Fruit fly (Drosophila melanogaster): ENCODE results near the gene CG32425.

The CG32425 gene

dm6 chr3L:20497124-20497996 is at the start of gene CG32425:
Gene CG32425 (plus strand): TSS chr3L:20497323.
- no peak for TF ChIP-seq usp (GFP tag; optimal IDR thresholded peaks at IDR 0.05)
- TF ChIP-seq Dll (optimal IDR thresholded peaks at IDR 0.05), result no peak
- TF ChIP-seq CG8478 (optimal IDR thresholded peaks at IDR 0.05), result no peak
- TF ChIP-seq psq (optimal IDR thresholded peaks at IDR 0.05), result no peak
- no peak for TF ChIP-seq pan (optimal IDR thresholded peaks at IDR 0.05)
- no peak for TF ChIP-seq EcR (GFP tag; optimal IDR thresholded peaks at IDR 0.05)

- TF ChIP-seq psq (optimal IDR thresholded peaks at IDR 0.05) (no peak), EcR (GFP tag; optimal IDR thresholded peaks at IDR 0.05) (no peak), pan (optimal IDR thresholded peaks at IDR 0.05) (no peak), Dll (optimal IDR thresholded peaks at IDR 0.05) (no peak), usp (GFP tag; optimal IDR thresholded peaks at IDR 0.05) (no peak), CG8478 (optimal IDR thresholded peaks at IDR 0.05) (no peak)
These were observed 49.8 kb upstream of the CG32425 start for dm6 chr3L:20447337-20447736.

- TF ChIP-seq Dll (optimal IDR thresholded peaks at IDR 0.05) (no peak), pan (optimal IDR thresholded peaks at IDR 0.05) (no peak), usp (GFP tag; optimal IDR thresholded peaks at IDR 0.05) (no peak), EcR (GFP tag; optimal IDR thresholded peaks at IDR 0.05) (no peak), psq (optimal IDR thresholded peaks at IDR 0.05) (no peak), CG8478 (optimal IDR thresholded peaks at IDR 0.05) (no peak)
These were observed 49.2 kb upstream of the CG32425 start for dm6 chr3L:20447957-20448356.

- TF ChIP-seq EcR (GFP tag; optimal IDR thresholded peaks at IDR 0.05) (no peak), CG8478 (optimal IDR thresholded peaks at IDR 0.05) (no peak), psq (optimal IDR thresholded peaks at IDR 0.05) (no peak), pan (optimal IDR thresholded peaks at IDR 0.05) (no peak), Dll (optimal IDR thresholded peaks at IDR 0.05) (no peak), usp (GFP tag; optimal IDR thresholded peaks at IDR 0.05) (no peak)
These were observed 48.4 kb upstream of the CG32425 start for dm6 chr3L:20448773-20449172.

- no peak for TF ChIP-seq Dll (optimal IDR thresholded peaks at IDR 0.05)
- no peak for TF ChIP-seq EcR (GFP tag; optimal IDR thresholded peaks at IDR 0.05)
- TF ChIP-seq usp (GFP tag; optimal IDR thresholded peaks at IDR 0.05), result no peak
- no peak for TF ChIP-seq CG8478 (optimal IDR thresholded peaks at IDR 0.05)
- no peak for TF ChIP-seq pan (optimal IDR thresholded peaks at IDR 0.05)
- no peak for TF ChIP-seq psq (optimal IDR thresholded peaks at IDR 0.05)
These were observed 44.1 kb upstream of the CG32425 start, which contains the start of gene CG5199 for dm6 chr3L:20452813-20453682. Gene CG5199 (minus strand): TSS chr3L:20452864.

dm6 chr3L:20460383-20460782 is 36.7 kb upstream of the CG32425 start, which contains the start of gene mag:
Gene mag (plus strand): TSS chr3L:20460683.
- no peak for TF ChIP-seq pan (optimal IDR thresholded peaks at IDR 0.05)
- TF ChIP-seq usp (GFP tag; optimal IDR thresholded peaks at IDR 0.05), result no peak
- TF ChIP-seq CG8478 (optimal IDR thresholded peaks at IDR 0.05), result no peak
- no peak for TF ChIP-seq psq (optimal IDR thresholded peaks at IDR 0.05)
- TF ChIP-seq EcR (GFP tag; optimal IDR thresholded peaks at IDR 0.05), result no peak
- TF ChIP-seq Dll (optimal IDR thresholded peaks at IDR 0.05), result no peak

- TF ChIP-seq usp (GFP tag; optimal IDR thresholded peaks at IDR 0.05), result no peak
- TF ChIP-seq CG8478 (optimal IDR thresholded peaks at IDR 0.05), result no peak
- no peak for TF ChIP-seq pan (optimal IDR thresholded peaks at IDR 0.05)
- no peak for TF ChIP-seq psq (optimal IDR thresholded peaks at IDR 0.05)
- TF ChIP-seq Dll (optimal IDR thresholded peaks at IDR 0.05), result no peak
- no peak for TF ChIP-seq EcR (GFP tag; optimal IDR thresholded peaks at IDR 0.05)
These were observed 34.7 kb upstream of the CG32425 start for dm6 chr3L:20462391-20462790.

- TF ChIP-seq psq (optimal IDR thresholded peaks at IDR 0.05) (no peak), EcR (GFP tag; optimal IDR thresholded peaks at IDR 0.05) (no peak), CG8478 (optimal IDR thresholded peaks at IDR 0.05) (no peak), usp (GFP tag; optimal IDR thresholded peaks at IDR 0.05) (no peak)
These were observed 32.4 kb upstream of the CG32425 start, which contains the start of gene atk for dm6 chr3L:20464677-20465076. Gene atk (minus strand): TSS chr3L:20464862.

- TF ChIP-seq pan (optimal IDR thresholded peaks at IDR 0.05), result no peak
- TF ChIP-seq EcR (GFP tag; optimal IDR thresholded peaks at IDR 0.05), result no peak
- no peak for TF ChIP-seq usp (GFP tag; optimal IDR thresholded peaks at IDR 0.05)
- no peak for TF ChIP-seq CG8478 (optimal IDR thresholded peaks at IDR 0.05)
- TF ChIP-seq Dll (optimal IDR thresholded peaks at IDR 0.05), result no peak
- TF ChIP-seq psq (optimal IDR thresholded peaks at IDR 0.05), result no peak
These were observed 31.2 kb upstream of the CG32425 start, which contains the start of gene CG42764 for dm6 chr3L:20465941-20466340. Gene CG42764 (minus strand): TSS chr3L:20466041.

- no peak for TF ChIP-seq EcR (GFP tag; optimal IDR thresholded peaks at IDR 0.05)
These were observed 30.5 kb upstream of the CG32425 start, which contains the start of gene Tdh for dm6 chr3L:20466599-20466998. Gene Tdh (plus strand): TSS chr3L:20466944.

- no peak for TF ChIP-seq CG8478 (optimal IDR thresholded peaks at IDR 0.05)
- TF ChIP-seq usp (GFP tag; optimal IDR thresholded peaks at IDR 0.05), result no peak
- no peak for TF ChIP-seq psq (optimal IDR thresholded peaks at IDR 0.05)
- no peak for TF ChIP-seq pan (optimal IDR thresholded peaks at IDR 0.05)
- TF ChIP-seq EcR (GFP tag; optimal IDR thresholded peaks at IDR 0.05), result no peak
- TF ChIP-seq Dll (optimal IDR thresholded peaks at IDR 0.05), result no peak
These were observed 29.7 kb upstream of the CG32425 start for dm6 chr3L:20467433-20467832.

All from whole organism.